Worm (Caenorhabditis elegans): ENCODE measurements around the gene C56E6.4.

Gene C56E6.4

DNA sequence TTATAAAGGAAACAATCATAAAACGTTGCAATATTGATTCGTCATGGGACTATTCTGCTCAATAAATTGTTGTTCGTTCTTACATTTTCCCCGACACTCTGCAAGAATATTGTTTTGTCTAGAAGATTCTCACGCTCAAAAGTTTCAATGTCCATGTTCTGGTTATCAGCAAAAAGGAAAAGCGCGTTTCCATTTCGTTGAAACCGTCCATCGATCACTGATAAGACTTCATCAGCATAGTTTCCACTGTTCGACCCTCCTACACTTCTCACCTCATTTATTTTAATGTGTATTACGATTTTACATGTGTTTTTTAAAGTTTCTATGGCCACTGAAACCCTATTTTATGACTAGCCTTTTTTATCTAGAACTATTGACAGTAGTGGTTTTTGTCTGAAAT is 8.4 kb downstream of the C56E6.4 start:
- TF ChIP-seq npax-4 (tag; optimal IDR thresholded peaks at IDR 0.05) = no peak
- no peak for TF ChIP-seq tbx-2 (tag; optimal IDR thresholded peaks at IDR 0.05)
- no peak for TF ChIP-seq C08G9.2 (tag; optimal IDR thresholded peaks at IDR 0.05)
- TF ChIP-seq ceh-31 (tag; optimal IDR thresholded peaks at IDR 0.05) = no peak
- TF ChIP-seq pha-4 (tag; optimal IDR thresholded peaks at IDR 0.05) = no peak
- TF ChIP-seq ceh-14 (tag; optimal IDR thresholded peaks at IDR 0.05) = no peak
- TF ChIP-seq ref-2 (tag; optimal IDR thresholded peaks at IDR 0.05) = no peak
- TF ChIP-seq ceh-9 (tag; optimal IDR thresholded peaks at IDR 0.05) = no peak
- TF ChIP-seq pat-9 (tag; optimal IDR thresholded peaks at IDR 0.05) = no peak
- TF ChIP-seq hlh-6 (tag; optimal IDR thresholded peaks at IDR 0.05) = no peak
- no peak for TF ChIP-seq hlh-30 (tag; optimal IDR thresholded peaks at IDR 0.05; ENCODE audit: insufficient read depth)
- TF ChIP-seq madf-2 (tag; optimal IDR thresholded peaks at IDR 0.05) = no peak
- TF ChIP-seq ceh-34 (tag; optimal IDR thresholded peaks at IDR 0.05) = no peak
- TF ChIP-seq ceh-24 (tag; optimal IDR thresholded peaks at IDR 0.05) = no peak
- no peak for TF ChIP-seq hlh-13 (GFP tag; optimal IDR thresholded peaks at IDR 0.05)
- TF ChIP-seq ceh-48 (tag; optimal IDR thresholded peaks at IDR 0.05) = no peak
- no peak for TF ChIP-seq tbx-7 (tag; optimal IDR thresholded peaks at IDR 0.05)
- TF ChIP-seq unc-55 (GFP tag; optimal IDR thresholded peaks at IDR 0.05) = no peak
- TF ChIP-seq ahr-1 (tag; optimal IDR thresholded peaks at IDR 0.05) = no peak
- no peak for TF ChIP-seq unc-42 (tag; optimal IDR thresholded peaks at IDR 0.05)

DNA sequence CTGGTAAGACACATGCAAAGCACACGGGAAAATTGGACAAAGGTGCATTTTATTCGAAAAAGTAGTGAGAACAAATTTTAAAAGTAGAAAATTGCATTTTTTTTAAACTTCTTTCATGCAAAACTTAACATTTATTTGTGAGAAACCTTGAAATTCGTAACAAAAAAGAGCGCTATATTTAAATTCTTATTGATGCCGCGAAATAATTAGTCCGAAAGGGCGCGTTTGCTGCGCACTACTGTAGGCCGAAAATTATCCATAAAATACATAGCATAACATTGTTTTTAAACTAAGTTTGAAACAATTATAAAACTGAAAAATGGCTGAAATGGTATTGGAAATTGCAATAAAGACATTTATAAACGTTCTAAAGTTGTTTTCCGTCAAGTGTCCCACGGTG is 8.8 kb downstream of the C56E6.4 start:
- no peak for TF ChIP-seq ceh-34 (tag; optimal IDR thresholded peaks at IDR 0.05)
- no peak for TF ChIP-seq unc-55 (GFP tag; optimal IDR thresholded peaks at IDR 0.05)
- no peak for TF ChIP-seq ceh-2 (tag; optimal IDR thresholded peaks at IDR 0.05)
- TF ChIP-seq fax-1 (tag; optimal IDR thresholded peaks at IDR 0.05) = no peak
- no peak for TF ChIP-seq C08G9.2 (tag; optimal IDR thresholded peaks at IDR 0.05)
- TF ChIP-seq ets-4 (tag; optimal IDR thresholded peaks at IDR 0.05) = no peak
- no peak for TF ChIP-seq hlh-6 (tag; optimal IDR thresholded peaks at IDR 0.05)
- TF ChIP-seq pag-3 (tag; optimal IDR thresholded peaks at IDR 0.05; ENCODE audit: borderline replicate concordance) = no peak
- TF ChIP-seq pat-9 (tag; optimal IDR thresholded peaks at IDR 0.05) = no peak
- TF ChIP-seq ceh-30 (tag; optimal IDR thresholded peaks at IDR 0.05) = no peak
- no peak for TF ChIP-seq tbx-7 (tag; optimal IDR thresholded peaks at IDR 0.05)
- TF ChIP-seq hlh-30 (tag; optimal IDR thresholded peaks at IDR 0.05; ENCODE audit: insufficient read depth) = no peak
- no peak for TF ChIP-seq lim-6 (tag; optimal IDR thresholded peaks at IDR 0.05)
- no peak for TF ChIP-seq zip-5 (tag; optimal IDR thresholded peaks at IDR 0.05)

ce11 chrII:6516276-6516675 is 12.3 kb downstream of the C56E6.4 start, which contains the start of gene C56E6.7:
Gene C56E6.7 (plus strand): TSS chrII:6516576.
- TF ChIP-seq nhr-11 (tag; optimal IDR thresholded peaks at IDR 0.05) (no peak), pha-2 (tag; optimal IDR thresholded peaks at IDR 0.05) (no peak), mec-3 (tag; optimal IDR thresholded peaks at IDR 0.05; ENCODE audit: borderline replicate concordance) (no peak), C08G9.2 (tag; optimal IDR thresholded peaks at IDR 0.05) (no peak), elt-4 (tag; optimal IDR thresholded peaks at IDR 0.05) (no peak), K09A11.1 (tag; optimal IDR thresholded peaks at IDR 0.05; ENCODE audit: insufficient read depth) (no peak), ceh-19 (GFP tag; optimal IDR thresholded peaks at IDR 0.05) (no peak), tbx-2 (tag; optimal IDR thresholded peaks at IDR 0.05) (no peak), ceh-2 (tag; optimal IDR thresholded peaks at IDR 0.05) (no peak), nhr-232 (tag; optimal IDR thresholded peaks at IDR 0.05) (no peak), npax-4 (tag; optimal IDR thresholded peaks at IDR 0.05) (no peak), ceh-31 (tag; optimal IDR thresholded peaks at IDR 0.05) (no peak), che-1 (tag; optimal IDR thresholded peaks at IDR 0.05) (no peak), ceh-9 (tag; optimal IDR thresholded peaks at IDR 0.05) (no peak), ama-1 (optimal IDR thresholded peaks at IDR 0.05) (no peak), hlh-8 (tag; optimal IDR thresholded peaks at IDR 0.05) (no peak), ceh-24 (tag; optimal IDR thresholded peaks at IDR 0.05) (no peak), pqm-1 (tag; optimal IDR thresholded peaks at IDR 0.05) (no peak)

DNA sequence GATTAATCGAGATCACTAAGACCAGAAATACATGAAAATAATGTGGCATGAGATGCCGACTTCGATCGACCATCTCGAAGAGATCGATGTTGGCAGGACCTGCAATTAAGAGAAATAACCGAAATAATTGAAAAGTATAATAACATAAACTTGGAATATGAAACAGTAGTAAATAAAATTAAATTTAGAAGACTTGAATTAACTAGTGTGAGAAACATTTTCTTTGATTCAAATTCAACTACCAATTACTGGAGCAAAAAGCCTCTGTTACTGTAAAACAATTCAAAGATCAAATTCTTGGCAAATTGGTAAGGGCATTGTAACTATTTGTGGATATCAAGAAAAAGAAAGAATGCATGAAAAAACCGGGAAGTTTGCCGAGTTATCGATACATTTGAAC is 14.6 kb downstream of the C56E6.4 start, which contains the start of gene R05G9R.1:
TSS of gene R05G9R.1 (minus strand) at position 101 of the 400 bp plus-strand sequence.
- TF ChIP-seq ceh-6 (GFP tag; optimal IDR thresholded peaks at IDR 0.05) (no peak), npax-4 (tag; optimal IDR thresholded peaks at IDR 0.05) (no peak), syd-9 (tag; optimal IDR thresholded peaks at IDR 0.05) (no peak), unc-86 (tag; optimal IDR thresholded peaks at IDR 0.05) (no peak), ahr-1 (tag; optimal IDR thresholded peaks at IDR 0.05) (no peak), ceh-24 (tag; optimal IDR thresholded peaks at IDR 0.05) (no peak), ama-1 (optimal IDR thresholded peaks at IDR 0.05) (no peak), dmd-4 (tag; optimal IDR thresholded peaks at IDR 0.05; ENCODE audit: borderline replicate concordance) (no peak), ceh-34 (tag; optimal IDR thresholded peaks at IDR 0.05) (no peak), C08G9.2 (tag; optimal IDR thresholded peaks at IDR 0.05) (no peak), ceh-2 (tag; optimal IDR thresholded peaks at IDR 0.05) (no peak)
